Worm (Caenorhabditis elegans) whole organism, L4/young adult: ENCODE data around the gene VB0395L.1.

Source experiments
- W03F9.2 ChIP-seq: fragments of 150-350 bp; optimal IDR thresholded peaks from 2 replicates; lab custom pipeline; 2014; ENCODE audit warnings: missing biosample characterization, missing genetic modification characterization
- dao-5 ChIP-seq: sonication (generic microtip); optimal IDR thresholded peaks from 2 replicates; lab custom pipeline; 2016; ENCODE audit warnings: missing genotype, missing genetic modification characterization, moderate library complexity, missing compliant biosample characterization
- him-1 ChIP-seq: sonication (generic microtip); optimal IDR thresholded peaks from 2 replicates; lab custom pipeline; 2016; ENCODE audit warnings: missing genotype, missing genetic modification reagents, missing genetic modification characterization, missing compliant biosample characterization

ce11 chrX:16041808-16042207 lies 25.0 kb upstream of the VB0395L.1 start:
- no peak for TF ChIP-seq W03F9.2 (tag; lab: Kevin White, UChicago)
- TF ChIP-seq dao-5 (tag; lab: Kevin White, UChicago): no peak
- no peak for TF ChIP-seq him-1 (tag; lab: Kevin White, UChicago)
